Worm (Caenorhabditis elegans) whole organism, late embryonic: Measurements from ENCODE around the gene T05B4.13.

Experiments
- K02D7.2 ChIP-seq: sonication (generic microtip); optimal IDR thresholded peaks from 2 replicates; lab custom pipeline; 2017; ENCODE audit warnings: mild to moderate bottlenecking, missing genetic modification characterization, missing compliant biosample characterization
- ceh-31 ChIP-seq: sonication (generic microtip); optimal IDR thresholded peaks from 2 replicates; lab custom pipeline; 2016; ENCODE audit warnings: missing genetic modification characterization, missing compliant biosample characterization
- dmd-4 ChIP-seq: sonication (generic microtip); optimal IDR thresholded peaks from 2 replicates; lab custom pipeline; 2016; ENCODE audit warnings: borderline replicate concordance, missing genetic modification characterization, missing compliant biosample characterization
- elt-2 ChIP-seq: sonication (generic microtip); optimal IDR thresholded peaks from 2 replicates; lab custom pipeline; 2016; ENCODE audit warnings: missing genetic modification reagents, missing genetic modification characterization, missing compliant biosample characterization
- fkh-10 ChIP-seq: fragments of 150-350 bp; optimal IDR thresholded peaks from 2 replicates; lab custom pipeline; 2014; ENCODE audit warnings: missing biosample characterization, missing genetic modification reagents, missing genetic modification characterization
- gmeb-2 ChIP-seq: sonication (generic microtip); optimal IDR thresholded peaks from 2 replicates; lab custom pipeline; 2016; ENCODE audit warnings: missing genetic modification characterization, inconsistent platforms, missing compliant biosample characterization
- hlh-8 ChIP-seq: sonication (generic microtip); optimal IDR thresholded peaks from 2 replicates; lab custom pipeline; 2016; ENCODE audit warnings: missing genotype, missing genetic modification characterization, missing compliant biosample characterization
- nfya-1 ChIP-seq: sonication (generic microtip); optimal IDR thresholded peaks from 2 replicates; lab custom pipeline; 2017; ENCODE audit warnings: missing genetic modification characterization, mild to moderate bottlenecking, missing compliant biosample characterization, antibody characterized with exemption, moderate library complexity
- nhr-11 ChIP-seq: fragments of 150-350 bp; optimal IDR thresholded peaks from 2 replicates; lab custom pipeline; 2014; ENCODE audit warnings: missing biosample characterization, missing genetic modification characterization
- pag-3 ChIP-seq: sonication (generic microtip); optimal IDR thresholded peaks from 2 replicates; lab custom pipeline; 2016; ENCODE audit warnings: missing compliant biosample characterization, missing genetic modification characterization, borderline replicate concordance
- pqm-1 ChIP-seq: sonication (generic microtip); optimal IDR thresholded peaks from 2 replicates; lab custom pipeline; 2016; ENCODE audit warnings: missing genetic modification characterization, missing compliant biosample characterization
- unc-86 ChIP-seq: sonication (generic microtip); optimal IDR thresholded peaks from 2 replicates; lab custom pipeline; 2016; ENCODE audit warnings: missing genetic modification characterization, missing compliant biosample characterization

DNA sequence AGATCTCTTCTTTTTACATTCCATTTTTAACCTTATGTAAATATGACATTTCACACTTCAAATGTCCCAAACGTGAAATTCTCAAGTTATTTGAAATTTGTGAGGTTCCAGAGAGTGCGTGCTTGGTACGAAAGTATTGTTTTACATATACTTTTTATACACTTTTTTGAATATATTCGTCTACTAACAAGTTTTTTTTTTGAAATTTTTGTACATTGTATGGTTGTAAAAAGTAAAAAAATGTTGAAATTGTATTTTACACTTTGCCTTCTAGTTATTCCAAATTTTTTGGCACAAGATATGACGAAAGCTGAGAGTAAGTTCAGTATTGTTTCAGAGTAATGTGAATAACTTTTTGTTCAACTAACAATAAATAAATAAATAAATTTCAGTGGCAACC, 7.4 kb upstream of the T05B4.13 start, which contains the start of gene lgc-1:
- TF ChIP-seq fkh-10 (GFP tag; lab: Kevin White, UChicago) (no peak), nfya-1 (tag; lab: Kevin White, UChicago) (no peak), pqm-1 (tag; lab: Kevin White, UChicago) (no peak), hlh-8 (tag; lab: Kevin White, UChicago) (no peak), dmd-4 (tag; lab: Kevin White, UChicago) (no peak), K02D7.2 (tag; lab: Kevin White, UChicago) (no peak), gmeb-2 (no peak), pag-3 (tag; lab: Kevin White, UChicago) (no peak), ceh-31 (no peak), nhr-11 (tag; lab: Kevin White, UChicago) (no peak), elt-2 (tag; lab: Kevin White, UChicago) (no peak), unc-86 (tag; lab: Kevin White, UChicago) (no peak)
